Worm (Caenorhabditis elegans): ENCODE results near the gene nrps-1.

DNA sequence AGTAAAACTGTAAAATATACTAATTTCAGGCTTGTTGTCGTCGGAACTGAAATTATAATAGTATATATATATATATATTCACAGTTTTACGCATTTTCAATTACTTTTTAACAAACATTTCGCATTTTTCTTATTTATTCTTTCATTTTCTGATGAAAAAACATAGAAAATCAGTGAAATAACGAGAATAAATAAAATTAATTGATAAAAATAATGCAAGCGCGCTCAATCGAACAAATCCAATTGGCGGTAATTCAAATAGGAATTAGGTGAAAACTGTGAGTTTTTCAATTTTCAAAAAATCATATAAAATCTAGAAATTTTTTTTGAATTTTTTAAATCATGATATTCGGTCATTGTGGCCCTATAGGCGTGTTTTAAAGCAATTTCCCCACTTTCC is 24.4 kb upstream of the nrps-1 start:
- TF ChIP-seq cnd-1 (tag; optimal IDR thresholded peaks at IDR 0.05) (no peak), unc-62 (GFP tag; optimal IDR thresholded peaks at IDR 0.05) (no peak), M03D4.4 (tag; optimal IDR thresholded peaks at IDR 0.05) (no peak), mep-1 (tag; optimal IDR thresholded peaks at IDR 0.05) (no peak), ztf-11 (tag; optimal IDR thresholded peaks at IDR 0.05) (no peak), nhr-237 (tag; optimal IDR thresholded peaks at IDR 0.05) (no peak), snpc-4 (tag; optimal IDR thresholded peaks at IDR 0.05) (no peak), blmp-1 (tag; optimal IDR thresholded peaks at IDR 0.05) (no peak), unc-39 (tag; optimal IDR thresholded peaks at IDR 0.05) (no peak), pha-4 (tag; optimal IDR thresholded peaks at IDR 0.05) (no peak), lin-13 (tag; optimal IDR thresholded peaks at IDR 0.05) (no peak), nhr-12 (tag; optimal IDR thresholded peaks at IDR 0.05) (no peak)

Measured in whole organism, mixed stage, embryonic.